Fruit fly (Drosophila melanogaster) whole organism, embryonic: Measurements from ENCODE around the gene Cngl.
A peak's percentile ranks its signal among the peaks of the same experiment; 100 is the strongest.

Source experiments
- Asciz ChIP-seq: fragments of 200-800 bp; sonication (Bioruptor generic); optimal IDR thresholded peaks from 2 replicates; lab custom pipeline; 2017; ENCODE audit warnings: missing biosample characterization, mild to moderate bottlenecking, missing genetic modification characterization, missing genetic modification reagents
- CG10431 ChIP-seq: fragments of 200-800 bp; sonication (Bioruptor generic); optimal IDR thresholded peaks from 3 replicates; lab custom pipeline; 2018; ENCODE audit warnings: missing biosample characterization, mild to moderate bottlenecking, missing genetic modification characterization
- CG10543 ChIP-seq: fragments of 200-800 bp; sonication (Bioruptor generic); optimal IDR thresholded peaks from 3 replicates; lab custom pipeline; 2017; ENCODE audit warnings: missing biosample characterization, mild to moderate bottlenecking, missing genetic modification characterization, moderate library complexity
- CG10654 ChIP-seq: fragments of 200-800 bp; sonication (Bioruptor generic); optimal IDR thresholded peaks from 2 replicates; lab custom pipeline; 2016; ENCODE audit warnings: missing biosample characterization, missing genetic modification characterization
- CG11723 ChIP-seq: fragments of 200-800 bp; sonication (Bioruptor generic); optimal IDR thresholded peaks from 2 replicates; lab custom pipeline; 2017; ENCODE audit warnings: missing biosample characterization, mild to moderate bottlenecking, missing genetic modification characterization
- CG13894 ChIP-seq: fragments of 200-800 bp; sonication (Bioruptor generic); optimal IDR thresholded peaks from 3 replicates; lab custom pipeline; 2018; ENCODE audit warnings: missing biosample characterization, mild to moderate bottlenecking, missing genetic modification characterization, moderate library complexity
- CG1529 ChIP-seq: fragments of 200-800 bp; sonication (Bioruptor generic); optimal IDR thresholded peaks from 3 replicates; lab custom pipeline; 2018; ENCODE audit warnings: missing biosample characterization, missing genetic modification characterization
- CG17829 ChIP-seq: fragments of 200-800 bp; optimal IDR thresholded peaks from 2 replicates; lab custom pipeline; 2019; ENCODE audit warnings: missing biosample characterization, mild to moderate bottlenecking, missing genetic modification characterization, moderate library complexity
- CG18476 ChIP-seq: fragments of 200-800 bp; sonication (Bioruptor generic); optimal IDR thresholded peaks from 2 replicates; lab custom pipeline; 2016; ENCODE audit warnings: missing biosample characterization, mild to moderate bottlenecking, missing genetic modification characterization
- CG3407 ChIP-seq: fragments of 200-800 bp; sonication (Bioruptor generic); optimal IDR thresholded peaks from 2 replicates; lab custom pipeline; 2018; ENCODE audit warnings: missing biosample characterization, mild to moderate bottlenecking, missing genetic modification characterization
- CG34376 ChIP-seq: fragments of 200-800 bp; sonication (Bioruptor generic); optimal IDR thresholded peaks from 2 replicates; lab custom pipeline; 2018; ENCODE audit warnings: missing biosample characterization, mild to moderate bottlenecking, missing genetic modification characterization
- CG3995 ChIP-seq: fragments of 200-800 bp; sonication (Bioruptor generic); optimal IDR thresholded peaks from 3 replicates; lab custom pipeline; 2016; ENCODE audit warnings: missing biosample characterization, missing genetic modification characterization
- CG4404 ChIP-seq: fragments of 200-800 bp; sonication (Bioruptor generic); IDR thresholded peaks from 2 replicates; pipeline ENCODE4 v1.3.6; 2022; ENCODE audit warnings: missing biosample characterization, missing genetic modification characterization
- CG4854 ChIP-seq: fragments of 200-800 bp; sonication (Bioruptor generic); optimal IDR thresholded peaks from 2 replicates; lab custom pipeline; 2016; ENCODE audit warnings: missing biosample characterization, missing genetic modification characterization, inconsistent platforms
- CG6254 ChIP-seq: fragments of 200-800 bp; sonication (Bioruptor generic); optimal IDR thresholded peaks from 3 replicates; lab custom pipeline; 2017; ENCODE audit warnings: mild to moderate bottlenecking, missing biosample characterization, missing genetic modification reagents, missing genetic modification characterization
- CG6854 ChIP-seq: fragments of 200-800 bp; sonication (Bioruptor generic); optimal IDR thresholded peaks from 3 replicates; lab custom pipeline; 2017; ENCODE audit warnings: missing biosample characterization, mild to moderate bottlenecking, missing genetic modification characterization
- CG8478 ChIP-seq: fragments of >200 bp; optimal IDR thresholded peaks from 2 replicates; lab custom pipeline; 2018
- CG8765 ChIP-seq: fragments of 200-800 bp; sonication (Bioruptor generic); IDR thresholded peaks from 2 replicates; pipeline ENCODE4 v1.3.6; 2022; ENCODE audit warnings: missing biosample characterization, missing genetic modification characterization
- Camta ChIP-seq: fragments of 200-800 bp; sonication (Bioruptor generic); optimal IDR thresholded peaks from 2 replicates; lab custom pipeline; 2016; ENCODE audit warnings: missing biosample characterization, missing genetic modification characterization
- Deaf1 ChIP-seq: fragments of 200-800 bp; optimal IDR thresholded peaks from 3 replicates; lab custom pipeline; 2019; ENCODE audit warnings: missing biosample characterization, mild to moderate bottlenecking, missing genetic modification characterization, moderate library complexity
- Gsc ChIP-seq: fragments of 200-800 bp; sonication (Bioruptor generic); IDR thresholded peaks from 2 replicates; pipeline ENCODE4 v1.3.6; 2022; ENCODE audit warnings: missing biosample characterization, missing genetic modification characterization
- HLH4C ChIP-seq: fragments of 200-800 bp; sonication (Bioruptor generic); IDR thresholded peaks from 3 replicates; pipeline ENCODE4 v1.3.6; 2022; ENCODE audit warnings: missing biosample characterization, missing genetic modification characterization; ENCODE audit not compliant: partially characterized antibody
- HLH54F ChIP-seq: fragments of 200-800 bp; sonication (Bioruptor generic); optimal IDR thresholded peaks from 3 replicates; lab custom pipeline; 2016; ENCODE audit warnings: missing biosample characterization, missing genetic modification characterization
- Hr51 ChIP-seq, 2 experiments: fragments of 200-800 bp; sonication (Bioruptor generic); optimal IDR thresholded peaks; 2 replicates in 1 of 2; 3 replicates in 1 of 2; lab custom pipeline; 2016 to 2018; ENCODE audit warnings: missing biosample characterization in 2 of 2, missing genetic modification characterization in 2 of 2, mild to moderate bottlenecking in 1 of 2, moderate library complexity in 1 of 2
- Nf-YA ChIP-seq: fragments of 200-800 bp; sonication (Bioruptor generic); IDR thresholded peaks from 2 replicates; pipeline ENCODE4 v1.3.6; 2022; ENCODE audit warnings: missing biosample characterization, missing genetic modification characterization
- Opbp ChIP-seq: fragments of 200-800 bp; sonication (Bioruptor generic); IDR thresholded peaks from 3 replicates; pipeline ENCODE4 v1.3.6; 2022; ENCODE audit warnings: missing biosample characterization, missing genetic modification characterization; ENCODE audit not compliant: partially characterized antibody
- Scr ChIP-seq: fragments of 200-800 bp; sonication (Bioruptor generic); IDR thresholded peaks from 2 replicates; pipeline ENCODE4 v1.3.6; 2022; ENCODE audit warnings: missing biosample characterization, missing genetic modification characterization; ENCODE audit not compliant: partially characterized antibody
- Ssrp ChIP-seq: fragments of 200-800 bp; sonication (Bioruptor generic); optimal IDR thresholded peaks from 2 replicates; lab custom pipeline; 2018; ENCODE audit warnings: missing biosample characterization, mild to moderate bottlenecking, missing genetic modification characterization, moderate library complexity
- az2 ChIP-seq: fragments of 200-800 bp; sonication (Bioruptor generic); optimal IDR thresholded peaks from 3 replicates; lab custom pipeline; 2016; ENCODE audit warnings: missing biosample characterization, missing genetic modification characterization
- br ChIP-seq: fragments of >200 bp; optimal IDR thresholded peaks from 2 replicates; lab custom pipeline; 2017
- bsh ChIP-seq, 2 experiments: fragments of 200-800 bp; sonication (Bioruptor generic); optimal IDR thresholded peaks; 2 replicates each; lab custom pipeline; 2017 to 2018; ENCODE audit warnings: mild to moderate bottlenecking in 2 of 2, missing biosample characterization in 2 of 2, missing genetic modification characterization in 2 of 2, moderate library complexity in 1 of 2
- btn ChIP-seq: fragments of 200-800 bp; sonication (Bioruptor generic); optimal IDR thresholded peaks from 2 replicates; lab custom pipeline; 2016; ENCODE audit warnings: missing biosample characterization, missing genetic modification characterization
- corto ChIP-seq: fragments of 200-800 bp; sonication (Bioruptor generic); optimal IDR thresholded peaks from 2 replicates; lab custom pipeline; 2016; ENCODE audit warnings: missing biosample characterization, mild to moderate bottlenecking, missing genetic modification characterization, moderate library complexity
- ems ChIP-seq: fragments of 200-800 bp; sonication (Bioruptor generic); optimal IDR thresholded peaks from 3 replicates; lab custom pipeline; 2016; ENCODE audit warnings: missing biosample characterization, missing genetic modification characterization
- hbn ChIP-seq: fragments of 200-800 bp; sonication (Bioruptor generic); IDR thresholded peaks from 2 replicates; pipeline ENCODE4 v1.3.6; 2022; ENCODE audit warnings: missing biosample characterization, missing genetic modification characterization; ENCODE audit not compliant: partially characterized antibody
- ind ChIP-seq: fragments of 200-800 bp; sonication (Bioruptor generic); optimal IDR thresholded peaks from 3 replicates; lab custom pipeline; 2016; ENCODE audit warnings: missing biosample characterization, missing genetic modification characterization
- lmd ChIP-seq: fragments of 200-800 bp; sonication (Bioruptor generic); IDR thresholded peaks from 2 replicates; pipeline ENCODE4 v1.3.6; 2022; ENCODE audit warnings: missing biosample characterization, missing genetic modification characterization
- lola ChIP-seq, 3 experiments: fragments of >200 bp in 2 of 3; fragments of 200-800 bp in 1 of 3; sonication (Bioruptor generic) in 1 of 3; optimal IDR thresholded peaks; 2 replicates each; lab custom pipeline; 2017 to 2019; ENCODE audit warnings: missing biosample characterization in 3 of 3, missing genetic modification characterization in 3 of 3, mild to moderate bottlenecking in 1 of 3, moderate library complexity in 1 of 3
- peb ChIP-seq: fragments of 200-800 bp; sonication (Bioruptor generic); IDR thresholded peaks from 2 replicates; pipeline ENCODE4 v1.3.6; 2022; ENCODE audit warnings: missing biosample characterization, missing genetic modification characterization
- pfk ChIP-seq: fragments of 200-800 bp; sonication (Bioruptor generic); optimal IDR thresholded peaks from 2 replicates; lab custom pipeline; 2018; ENCODE audit warnings: missing biosample characterization, mild to moderate bottlenecking, missing genetic modification characterization, moderate library complexity
- phol ChIP-seq: fragments of 200-800 bp; sonication (Bioruptor generic); optimal IDR thresholded peaks from 3 replicates; lab custom pipeline; 2018; ENCODE audit warnings: missing biosample characterization, mild to moderate bottlenecking, missing genetic modification characterization, moderate library complexity
- pita ChIP-seq: fragments of 200-800 bp; sonication (Bioruptor generic); optimal IDR thresholded peaks from 2 replicates; lab custom pipeline; 2017; ENCODE audit warnings: missing biosample characterization, mild to moderate bottlenecking, missing genetic modification characterization
- pum ChIP-seq: fragments of 200-800 bp; sonication (Bioruptor generic); optimal IDR thresholded peaks from 2 replicates; lab custom pipeline; 2016; ENCODE audit warnings: missing biosample characterization, missing genetic modification characterization
- row ChIP-seq: fragments of 200-800 bp; sonication (Bioruptor generic); IDR thresholded peaks from 3 replicates; pipeline ENCODE4 v1.3.6; 2022; ENCODE audit warnings: missing biosample characterization, missing genetic modification characterization
- sens ChIP-seq: fragments of 200-800 bp; sonication (Bioruptor generic); peaks from one replicate; lab custom pipeline; 2016; ENCODE audit warnings: missing biosample characterization, missing genetic modification characterization
- tap ChIP-seq: fragments of 200-800 bp; optimal IDR thresholded peaks from 3 replicates; lab custom pipeline; 2019; ENCODE audit warnings: missing biosample characterization, mild to moderate bottlenecking, missing genetic modification characterization, moderate library complexity
- tgo ChIP-seq: fragments of 200-800 bp; sonication (Bioruptor generic); IDR thresholded peaks from 3 replicates; pipeline ENCODE4 v1.3.6; 2022; ENCODE audit warnings: missing biosample characterization, missing genetic modification characterization
- tna ChIP-seq: fragments of 200-800 bp; sonication (Bioruptor generic); IDR thresholded peaks from 2 replicates; pipeline ENCODE4 v1.3.6; 2022; ENCODE audit warnings: missing biosample characterization, missing genetic modification characterization; ENCODE audit not compliant: partially characterized antibody
- usp ChIP-seq: fragments of >200 bp; optimal IDR thresholded peaks from 2 replicates; lab custom pipeline; 2017; ENCODE audit warnings: missing biosample characterization, missing genetic modification characterization

The Cngl gene

DNA sequence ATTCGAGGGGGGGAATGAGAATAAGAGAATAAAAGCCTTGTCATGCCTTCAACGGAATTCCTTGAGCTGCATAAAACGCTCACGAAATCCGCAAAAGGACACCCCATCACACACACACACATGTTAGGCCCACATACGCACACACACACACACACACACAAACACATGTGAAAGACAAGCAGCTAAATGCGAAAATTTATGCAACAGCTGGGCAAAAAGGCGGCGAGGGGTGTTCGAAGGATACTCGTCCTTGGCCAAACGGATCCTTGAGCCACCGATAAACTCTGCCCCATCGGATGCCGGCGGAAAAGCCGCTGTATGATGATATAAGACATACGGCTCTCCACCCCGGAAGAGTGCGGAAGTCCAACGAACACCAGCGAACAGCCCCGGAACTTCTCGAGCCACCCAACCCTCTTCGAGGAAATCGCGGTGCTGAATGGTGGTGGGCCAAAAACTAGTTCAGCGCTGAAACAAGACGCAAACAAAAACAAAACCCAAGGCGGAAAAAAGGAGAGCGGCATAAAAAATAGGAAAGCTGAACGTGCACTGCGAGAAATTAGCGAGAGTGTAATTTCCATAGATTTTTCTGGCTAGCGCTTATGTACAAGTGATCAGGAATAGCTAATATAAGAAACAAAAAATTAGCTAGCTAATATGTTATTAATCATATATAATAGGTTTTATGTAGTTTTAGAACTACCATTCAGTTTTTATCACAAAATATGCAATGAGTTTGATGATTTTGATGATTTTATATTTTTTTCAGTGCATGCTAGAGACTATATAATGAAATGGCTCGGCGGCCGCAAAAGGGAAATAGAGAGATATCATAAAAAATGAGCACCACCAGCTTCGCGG, 57.3 kb downstream of the Cngl start (continued):
- TF ChIP-seq Deaf1 (tag; lab: Kevin White, UChicago) (peak; percentile 39), CG13894 (tag; lab: Kevin White, UChicago) (peak; percentile 12), CG6254 (GFP tag; lab: Kevin White, UChicago) (peak; percentile 24), Nf-YA (GFP tag; lab: Robert Waterston, UW) (peak; percentile 21; the same call in 1 of the 2 replicates), peb (no peak), tap (tag; lab: Kevin White, UChicago) (peak; percentile 1), CG8765 (GFP tag; lab: Robert Waterston, UW) (no peak), phol (peak; percentile 64), tgo (GFP tag; lab: Robert Waterston, UW) (peak; percentile 60), pum (GFP tag; lab: Kevin White, UChicago) (no peak), Scr (GFP tag; lab: Robert Waterston, UW) (no peak), CG4404 (GFP tag; lab: Robert Waterston, UW) (no peak), HLH4C (GFP tag; lab: Robert Waterston, UW) (no peak), CG34376 (GFP tag; lab: Kevin White, UChicago) (no peak), CG18476 (GFP tag; lab: Kevin White, UChicago) (peak; percentile 96), CG4854 (GFP tag; lab: Kevin White, UChicago) (no peak), lmd (GFP tag; lab: Robert Waterston, UW) (no peak), CG11723 (GFP tag; lab: Kevin White, UChicago) (peak; percentile 13), CG3407 (no peak), btn (no peak), az2 (GFP tag; lab: Kevin White, UChicago) (peak; percentile 35), ind (peak; percentile 50), CG6854 (peak; percentile 37), ems (GFP tag; lab: Kevin White, UChicago) (peak; percentile 13), sens (GFP tag; lab: Kevin White, UChicago) (peak; percentile 69), hbn (GFP tag; lab: Robert Waterston, UW) (no peak), br (lab: Kevin White, UChicago) (no peak), CG8478 (lab: Kevin White, UChicago) (no peak), CG10654 (GFP tag; lab: Kevin White, UChicago) (no peak), Ssrp (peak; percentile 48), Gsc (GFP tag; lab: Robert Waterston, UW) (no peak), CG17829 (peak; percentile 44), CG1529 (peak; percentile 18), usp (GFP tag; lab: Kevin White, UChicago) (no peak), lola (GFP tag; optimal IDR thresholded peaks at IDR 0.05; lab: Kevin White, UChicago) (peak in 1 of 3 experiments; percentile 35), CG10543 (GFP tag; lab: Kevin White, UChicago) (peak; percentile 53), Opbp (no peak), row (GFP tag; lab: Robert Waterston, UW) (peak; percentile 72), CG3995 (GFP tag; lab: Kevin White, UChicago) (no peak), Asciz (GFP tag; lab: Kevin White, UChicago) (peak; percentile 47), tna (no peak), Hr51 (GFP tag; optimal IDR thresholded peaks at IDR 0.05; lab: Kevin White, UChicago) (peak; percentile 26 to 64), CG10431 (no peak), pita (GFP tag; lab: Kevin White, UChicago) (no peak), pfk (GFP tag; lab: Kevin White, UChicago) (no peak), HLH54F (GFP tag; lab: Kevin White, UChicago) (no peak), corto (GFP tag; lab: Kevin White, UChicago) (no peak), Camta (no peak), bsh (GFP tag; optimal IDR thresholded peaks at IDR 0.05; lab: Kevin White, UChicago) (peak in 1 of 2 experiments; percentile 68)
